3 fruit fly cellular contexts compared by ENCODE assay signal in the genomic region with DNA sequence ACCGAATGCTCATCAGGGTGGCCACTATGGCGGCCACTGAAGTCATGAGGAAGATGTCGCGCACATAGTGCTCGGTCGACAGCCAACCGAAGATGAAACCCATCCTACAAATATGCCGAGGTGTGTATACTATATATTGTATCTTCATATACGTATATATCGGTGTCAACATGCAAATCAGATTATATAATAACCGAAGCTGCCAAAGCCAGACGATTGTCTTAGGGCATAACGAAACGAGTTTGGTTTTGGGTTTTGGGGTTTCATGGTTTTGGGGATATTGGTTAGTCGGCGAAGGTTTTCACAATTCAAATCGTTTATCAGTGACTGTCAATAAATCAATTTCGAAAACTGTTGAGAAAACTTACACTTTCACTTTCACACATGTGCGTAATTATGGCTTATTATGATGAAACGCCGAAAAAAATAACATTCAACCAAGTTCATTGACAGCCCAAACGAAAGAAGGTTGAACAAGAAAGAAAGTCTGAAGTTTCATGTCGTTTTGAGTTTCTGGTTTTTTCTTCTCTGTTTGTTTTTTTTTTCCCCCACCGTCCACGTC.
TF ChIP-seq lines count a peak whose summit lies in the region.

No protein-coding gene starts in this region.

- TF ChIP-seq CTCF in whole organism, embryonic (GFP tag; optimal IDR thresholded peaks at IDR 0.05; lab: Kevin White, UChicago) = no peak

TF ChIP-seq in whole organism, adult, 20 proteins besides CTCF, POLR2A, EP300 and RAD21:
- TF ChIP-seq toe (GFP tag; optimal IDR thresholded peaks at IDR 0.05; lab: Kevin White, UChicago) = no peak
- no peak for TF ChIP-seq Hr96 (GFP tag; optimal IDR thresholded peaks at IDR 0.05; lab: Kevin White, UChicago)
- TF ChIP-seq CG1620 (GFP tag; optimal IDR thresholded peaks at IDR 0.05; lab: Kevin White, UChicago) = no peak
- peak; percentile 71 for TF ChIP-seq kay (GFP tag; lab: Kevin White, UChicago; ENCODE audit: borderline replicate concordance)

TF ChIP-seq in whole organism, embryonic, 481 proteins besides CTCF, POLR2A, EP300 and RAD21:
- no peak for TF ChIP-seq phol (tag; optimal IDR thresholded peaks at IDR 0.05; lab: Kevin White, UChicago)
- TF ChIP-seq lov (optimal IDR thresholded peaks at IDR 0.05; lab: Kevin White, UChicago) = no peak
- TF ChIP-seq lov (GFP tag; IDR thresholded peaks at IDR 0.05; lab: Robert Waterston, UW) = 0 out of 3 replicates have a peak, but pooled peaks have one; percentile 33
- TF ChIP-seq Med (GFP tag; lab: Kevin White, UChicago) = peak; percentile 34
- no peak for TF ChIP-seq Ets97D (GFP tag; optimal IDR thresholded peaks at IDR 0.05; lab: Kevin White, UChicago)
- TF ChIP-seq Fer1 (GFP tag; optimal IDR thresholded peaks at IDR 0.05; lab: Kevin White, UChicago) = no peak
- peak in 1 of 2 experiments; percentile 90 for TF ChIP-seq Pdp1 (GFP tag; optimal IDR thresholded peaks at IDR 0.05; lab: Kevin White, UChicago)
- no peak for TF ChIP-seq CG17568 (GFP tag; optimal IDR thresholded peaks at IDR 0.05; lab: Kevin White, UChicago)
- no peak for TF ChIP-seq lbe (GFP tag; optimal IDR thresholded peaks at IDR 0.05; lab: Kevin White, UChicago)
- 0 out of 4 replicates have a peak, but pooled peaks have one; percentile 33 for TF ChIP-seq chinmo (GFP tag; IDR thresholded peaks at IDR 0.05; lab: Robert Waterston, UW; ENCODE audit: partially characterized antibody)
- TF ChIP-seq CG15601 (tag; optimal IDR thresholded peaks at IDR 0.05; lab: Kevin White, UChicago) = peak; percentile 74
- no peak for TF ChIP-seq maf-S (GFP tag; optimal IDR thresholded peaks at IDR 0.05; lab: Kevin White, UChicago)
- TF ChIP-seq CG10959 (GFP tag; IDR thresholded peaks at IDR 0.05; lab: Robert Waterston, UW) = no peak
- TF ChIP-seq CG1233 (GFP tag; optimal IDR thresholded peaks at IDR 0.05; lab: Kevin White, UChicago) = no peak
- TF ChIP-seq stwl (tag; optimal IDR thresholded peaks at IDR 0.05; lab: Kevin White, UChicago) = no peak
- TF ChIP-seq Lpt (GFP tag; optimal IDR thresholded peaks at IDR 0.05; lab: Kevin White, UChicago) = no peak
- no peak for TF ChIP-seq CG8089 (GFP tag; optimal IDR thresholded peaks at IDR 0.05; lab: Kevin White, UChicago)
- peak; percentile 94 for TF ChIP-seq Blimp-1 (GFP tag; optimal IDR thresholded peaks at IDR 0.05; lab: Kevin White, UChicago)
- TF ChIP-seq Deaf1 (tag; optimal IDR thresholded peaks at IDR 0.05; lab: Kevin White, UChicago) = peak; percentile 14
- peak; percentile 36 for TF ChIP-seq CG13894 (tag; optimal IDR thresholded peaks at IDR 0.05; lab: Kevin White, UChicago)
- peak; percentile 39; the same call in 1 of the 2 replicates for TF ChIP-seq vvl (GFP tag; IDR thresholded peaks at IDR 0.05; lab: Robert Waterston, UW)
- no peak for TF ChIP-seq PHDP (tag; optimal IDR thresholded peaks at IDR 0.05; lab: Kevin White, UChicago)
- no peak for TF ChIP-seq CG1529 (GFP tag; optimal IDR thresholded peaks at IDR 0.05; lab: Kevin White, UChicago)
- TF ChIP-seq wdn (GFP tag; IDR thresholded peaks at IDR 0.05; lab: Robert Waterston, UW) = no peak
- TF ChIP-seq Mes4 (GFP tag; optimal IDR thresholded peaks at IDR 0.05; lab: Kevin White, UChicago) = no peak
- TF ChIP-seq Rfx (GFP tag; IDR thresholded peaks at IDR 0.05; lab: Robert Waterston, UW) = no peak
- peak; percentile 37 for TF ChIP-seq CG12769 (tag; optimal IDR thresholded peaks at IDR 0.05; lab: Kevin White, UChicago)
- TF ChIP-seq CG7786 (GFP tag; optimal IDR thresholded peaks at IDR 0.05; lab: Kevin White, UChicago) = no peak
- TF ChIP-seq CG2116 (GFP tag; optimal IDR thresholded peaks at IDR 0.05; lab: Kevin White, UChicago) = no peak
- no peak for TF ChIP-seq CG6254 (GFP tag; optimal IDR thresholded peaks at IDR 0.05; lab: Kevin White, UChicago)

TF ChIP-seq in whole organism, prepupa, 60 proteins besides CTCF, POLR2A, EP300 and RAD21:
- peak; percentile 73 for TF ChIP-seq Blimp-1 (GFP tag; optimal IDR thresholded peaks at IDR 0.05; lab: Kevin White, UChicago)
- no peak for TF ChIP-seq svp (GFP tag; lab: Kevin White, UChicago)
- peak; percentile 28 for TF ChIP-seq Eip78C (GFP tag; lab: Kevin White, UChicago)
